Worm (Caenorhabditis elegans): Measurements from ENCODE around the gene ZK783.7.

ce11 chrIII:7642015-7642414, 14.5 kb upstream of the ZK783.7 start:
- TF ChIP-seq nfya-2 (GFP tag; IDR thresholded peaks at IDR 0.05) (no peak), F57C9.4 (tag; optimal IDR thresholded peaks at IDR 0.05) (no peak), T26A5.8 (tag; optimal IDR thresholded peaks at IDR 0.05) (no peak), nfya-1 (tag; optimal IDR thresholded peaks at IDR 0.05; ENCODE audit: borderline replicate concordance, insufficient read depth) (no peak), sptf-2 (GFP tag; optimal IDR thresholded peaks at IDR 0.05) (no peak)
